Fruit fly (Drosophila melanogaster) whole organism, embryonic: ENCODE data around the gene CG14221.

Source experiments
- Adf1 ChIP-seq: fragments of 200-800 bp; sonication (Bioruptor generic); IDR thresholded peaks from 2 replicates; pipeline ENCODE4 v1.3.6; 2022; ENCODE audit warnings: missing biosample characterization, missing genetic modification characterization
- CG12769 ChIP-seq: fragments of 200-800 bp; sonication (Bioruptor generic); optimal IDR thresholded peaks from 2 replicates; lab custom pipeline; 2019; ENCODE audit warnings: missing biosample characterization, mild to moderate bottlenecking, missing genetic modification characterization, moderate library complexity
- CG13123 ChIP-seq: fragments of 200-800 bp; sonication (Bioruptor generic); optimal IDR thresholded peaks from 2 replicates; lab custom pipeline; 2016; ENCODE audit warnings: missing biosample characterization, missing genetic modification characterization
- CG14441 ChIP-seq: fragments of 200-800 bp; sonication (Bioruptor generic); IDR thresholded peaks from 2 replicates; pipeline ENCODE4 v1.3.6; 2022; ENCODE audit warnings: missing biosample characterization, missing genetic modification characterization
- CG15514 ChIP-seq: fragments of 200-800 bp; sonication (Bioruptor generic); optimal IDR thresholded peaks from 3 replicates; lab custom pipeline; 2017; ENCODE audit warnings: missing biosample characterization, missing genetic modification characterization, mild to moderate bottlenecking, moderate library complexity, missing genetic modification reagents
- CG18476 ChIP-seq: fragments of 200-800 bp; sonication (Bioruptor generic); optimal IDR thresholded peaks from 2 replicates; lab custom pipeline; 2016; ENCODE audit warnings: missing biosample characterization, mild to moderate bottlenecking, missing genetic modification characterization
- CG2199 ChIP-seq: fragments of 200-800 bp; sonication (Bioruptor generic); IDR thresholded peaks from 3 replicates; pipeline ENCODE4 v1.3.6; 2022; ENCODE audit warnings: missing biosample characterization, missing genetic modification characterization
- CG3995 ChIP-seq: fragments of 200-800 bp; sonication (Bioruptor generic); optimal IDR thresholded peaks from 3 replicates; lab custom pipeline; 2016; ENCODE audit warnings: missing biosample characterization, missing genetic modification characterization
- CG4617 ChIP-seq: fragments of 200-800 bp; sonication (Bioruptor generic); optimal IDR thresholded peaks from 3 replicates; lab custom pipeline; 2016; ENCODE audit warnings: missing biosample characterization, missing genetic modification characterization, borderline replicate concordance
- CG4707 ChIP-seq: fragments of 200-800 bp; sonication (Bioruptor generic); optimal IDR thresholded peaks from 2 replicates; lab custom pipeline; 2018; ENCODE audit warnings: missing biosample characterization, mild to moderate bottlenecking, missing genetic modification characterization, moderate library complexity
- CG5180 ChIP-seq: fragments of 200-800 bp; sonication (Bioruptor generic); optimal IDR thresholded peaks from 3 replicates; lab custom pipeline; 2017; ENCODE audit warnings: missing biosample characterization, missing genetic modification characterization, mild to moderate bottlenecking, moderate library complexity, missing genetic modification reagents
- CG6654 ChIP-seq: fragments of 200-800 bp; sonication (Bioruptor generic); optimal IDR thresholded peaks from 2 replicates; lab custom pipeline; 2017; ENCODE audit warnings: missing biosample characterization, mild to moderate bottlenecking, missing genetic modification characterization
- CG8290 ChIP-seq, 3 experiments: fragments of 200-800 bp; sonication (Bioruptor generic); optimal IDR thresholded peaks; 2 replicates each; lab custom pipeline; 2016 to 2019; ENCODE audit warnings: missing biosample characterization in 3 of 3, missing genetic modification characterization in 3 of 3, mild to moderate bottlenecking in 2 of 3, moderate library complexity in 1 of 3
- CG8388 ChIP-seq: fragments of 200-800 bp; sonication (Bioruptor generic); optimal IDR thresholded peaks from 2 replicates; lab custom pipeline; 2019; ENCODE audit warnings: missing biosample characterization, mild to moderate bottlenecking, missing genetic modification characterization, moderate library complexity
- Doc3 ChIP-seq: fragments of 200-800 bp; sonication (Bioruptor generic); IDR thresholded peaks from 3 replicates; pipeline ENCODE4 v1.3.6; 2022; ENCODE audit warnings: missing biosample characterization, missing genetic modification characterization; ENCODE audit not compliant: partially characterized antibody
- Hr78 ChIP-seq, 2 experiments: fragments of 200-800 bp in 1 of 2; fragments of >200 bp in 1 of 2; sonication (Bioruptor generic) in 1 of 2; optimal IDR thresholded peaks; 2 replicates each; lab custom pipeline; 2017 to 2019; ENCODE audit warnings: missing biosample characterization in 2 of 2, missing genetic modification characterization in 2 of 2, mild to moderate bottlenecking in 1 of 2, moderate library complexity in 1 of 2
- Kr ChIP-seq: fragments of 200-800 bp; sonication (Bioruptor generic); optimal IDR thresholded peaks from 2 replicates; lab custom pipeline; 2017; ENCODE audit warnings: missing biosample characterization, mild to moderate bottlenecking, missing genetic modification characterization
- Lhr ChIP-seq: fragments of 200-800 bp; sonication (Bioruptor generic); optimal IDR thresholded peaks from 3 replicates; lab custom pipeline; 2017; ENCODE audit warnings: mild to moderate bottlenecking, missing biosample characterization, missing genetic modification reagents, missing genetic modification characterization
- Med ChIP-seq: fragments of 200-800 bp; sonication (Bioruptor generic); peaks from one replicate; lab custom pipeline; 2016; ENCODE audit warnings: missing biosample characterization, missing genetic modification characterization, mild to moderate bottlenecking, inconsistent platforms, moderate library complexity
- NFAT ChIP-seq: fragments of 200-800 bp; sonication (Bioruptor generic); IDR thresholded peaks from 2 replicates; pipeline ENCODE4 v1.3.6; 2022; ENCODE audit warnings: missing biosample characterization, missing genetic modification characterization
- NK7.1 ChIP-seq: fragments of 200-800 bp; sonication (Bioruptor generic); optimal IDR thresholded peaks from 3 replicates; lab custom pipeline; 2016; ENCODE audit warnings: missing biosample characterization, missing genetic modification characterization
- Neu2 ChIP-seq: fragments of 200-800 bp; sonication (Bioruptor generic); optimal IDR thresholded peaks from 3 replicates; lab custom pipeline; 2016; ENCODE audit warnings: missing biosample characterization, missing genetic modification characterization, borderline replicate concordance
- Pdp1 ChIP-seq, 2 experiments: fragments of 200-800 bp; sonication (Bioruptor generic); optimal IDR thresholded peaks; 3 replicates each; lab custom pipeline; 2016; ENCODE audit warnings: missing biosample characterization in 2 of 2, missing genetic modification characterization in 2 of 2, mild to moderate bottlenecking in 1 of 2, moderate library complexity in 1 of 2
- Taf1 ChIP-seq: fragments of 200-800 bp; sonication (Bioruptor generic); IDR thresholded peaks from 2 replicates; pipeline ENCODE4 v1.3.6; 2022; ENCODE audit warnings: missing biosample characterization, missing genetic modification characterization
- bcd ChIP-seq: fragments of 200-800 bp; sonication (Bioruptor generic); optimal IDR thresholded peaks from 2 replicates; lab custom pipeline; 2017; ENCODE audit warnings: missing biosample characterization, mild to moderate bottlenecking, missing genetic modification characterization
- chinmo ChIP-seq: fragments of 200-800 bp; sonication (Bioruptor generic); IDR thresholded peaks from 4 replicates; pipeline ENCODE4 v1.3.6; 2022; ENCODE audit warnings: missing biosample characterization, missing genetic modification characterization; ENCODE audit not compliant: partially characterized antibody
- chm ChIP-seq: fragments of 200-800 bp; sonication (Bioruptor generic); IDR thresholded peaks from 2 replicates; pipeline ENCODE4 v1.3.6; 2022; ENCODE audit warnings: missing biosample characterization, missing genetic modification characterization
- ci ChIP-seq: fragments of 200-800 bp; sonication (Bioruptor generic); IDR thresholded peaks from 3 replicates; pipeline ENCODE4 v1.3.6; 2022; ENCODE audit warnings: missing biosample characterization, missing genetic modification characterization
- cwo ChIP-seq: fragments of 200-800 bp; sonication (Bioruptor generic); optimal IDR thresholded peaks from 3 replicates; lab custom pipeline; 2017; ENCODE audit warnings: missing biosample characterization, missing genetic modification characterization, mild to moderate bottlenecking, moderate library complexity, missing genetic modification reagents
- fd3F ChIP-seq: fragments of 200-800 bp; sonication (Bioruptor generic); optimal IDR thresholded peaks from 2 replicates; lab custom pipeline; 2018; ENCODE audit warnings: missing biosample characterization, mild to moderate bottlenecking, missing genetic modification characterization, moderate library complexity
- ftz-f1 ChIP-seq: fragments of 200-800 bp; sonication (Bioruptor generic); optimal IDR thresholded peaks from 2 replicates; lab custom pipeline; 2016; ENCODE audit warnings: missing biosample characterization, missing genetic modification characterization
- hb ChIP-seq: fragments of 200-800 bp; sonication (Bioruptor generic); IDR thresholded peaks from 3 replicates; pipeline ENCODE4 v1.3.6; 2022; ENCODE audit warnings: missing biosample characterization, missing genetic modification characterization; ENCODE audit not compliant: partially characterized antibody
- kah ChIP-seq: fragments of 200-800 bp; sonication (Bioruptor generic); optimal IDR thresholded peaks from 2 replicates; lab custom pipeline; 2018; ENCODE audit warnings: missing biosample characterization, mild to moderate bottlenecking, missing genetic modification characterization
- kay ChIP-seq: fragments of 200-800 bp; sonication (Bioruptor generic); optimal IDR thresholded peaks from 2 replicates; lab custom pipeline; 2016; ENCODE audit warnings: missing biosample characterization, missing genetic modification characterization
- kni ChIP-seq: fragments of 200-800 bp; sonication (Bioruptor generic); optimal IDR thresholded peaks from 3 replicates; lab custom pipeline; 2017; ENCODE audit warnings: mild to moderate bottlenecking, missing biosample characterization, missing genetic modification reagents, missing genetic modification characterization
- knrl ChIP-seq: fragments of 200-800 bp; sonication (Bioruptor generic); IDR thresholded peaks from 3 replicates; pipeline ENCODE4 v1.3.6; 2022; ENCODE audit warnings: missing biosample characterization, missing genetic modification characterization; ENCODE audit not compliant: partially characterized antibody
- lab ChIP-seq: fragments of 200-800 bp; sonication (Bioruptor generic); optimal IDR thresholded peaks from 3 replicates; lab custom pipeline; 2017; ENCODE audit warnings: missing biosample characterization, missing genetic modification characterization, mild to moderate bottlenecking, moderate library complexity, missing genetic modification reagents
- lilli ChIP-seq: fragments of 200-800 bp; sonication (Bioruptor generic); optimal IDR thresholded peaks from 3 replicates; lab custom pipeline; 2016; ENCODE audit warnings: missing biosample characterization, missing genetic modification characterization
- row ChIP-seq: fragments of 200-800 bp; sonication (Bioruptor generic); IDR thresholded peaks from 3 replicates; pipeline ENCODE4 v1.3.6; 2022; ENCODE audit warnings: missing biosample characterization, missing genetic modification characterization
- sd ChIP-seq: fragments of 200-800 bp; sonication (Bioruptor generic); optimal IDR thresholded peaks from 3 replicates; lab custom pipeline; 2018; ENCODE audit warnings: missing biosample characterization, mild to moderate bottlenecking, missing genetic modification characterization, moderate library complexity
- shn ChIP-seq: fragments of 200-800 bp; sonication (Bioruptor generic); optimal IDR thresholded peaks from 3 replicates; lab custom pipeline; 2016; ENCODE audit warnings: missing biosample characterization, missing genetic modification characterization
- sr ChIP-seq: fragments of 200-800 bp; sonication (Bioruptor generic); IDR thresholded peaks from 3 replicates; pipeline ENCODE4 v1.3.6; 2022; ENCODE audit warnings: missing biosample characterization, missing genetic modification characterization
- tap ChIP-seq: fragments of 200-800 bp; optimal IDR thresholded peaks from 3 replicates; lab custom pipeline; 2019; ENCODE audit warnings: missing biosample characterization, mild to moderate bottlenecking, missing genetic modification characterization, moderate library complexity
- tx ChIP-seq: fragments of 200-800 bp; sonication (Bioruptor generic); optimal IDR thresholded peaks from 2 replicates; lab custom pipeline; 2016; ENCODE audit warnings: missing biosample characterization, missing genetic modification characterization
- vvl ChIP-seq: fragments of 200-800 bp; sonication (Bioruptor generic); IDR thresholded peaks from 2 replicates; pipeline ENCODE4 v1.3.6; 2022; ENCODE audit warnings: missing biosample characterization, missing genetic modification characterization
- wdn ChIP-seq: fragments of 200-800 bp; sonication (Bioruptor generic); IDR thresholded peaks from 2 replicates; pipeline ENCODE4 v1.3.6; 2022; ENCODE audit warnings: missing biosample characterization, missing genetic modification characterization

Gene CG14221

DNA sequence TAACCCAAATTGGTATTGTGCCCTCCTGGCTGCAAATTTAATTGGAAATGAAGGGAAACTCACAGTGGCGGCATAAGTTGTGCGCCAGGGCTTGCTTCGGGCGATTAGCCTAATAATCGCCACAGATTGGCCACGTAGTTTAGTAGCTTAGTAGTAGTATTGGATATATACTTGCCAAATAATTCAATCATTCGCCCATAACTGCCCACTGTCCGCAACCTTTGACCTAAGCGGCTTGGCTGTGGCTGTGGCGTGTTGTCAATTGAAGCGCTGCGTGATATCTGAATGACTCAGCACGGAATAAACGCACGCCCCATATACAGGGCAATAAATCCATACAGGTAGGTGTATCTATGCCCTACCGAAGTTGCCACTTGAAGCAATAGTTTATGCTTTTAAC lies 14.1 kb downstream of the CG14221 start:
- TF ChIP-seq CG15514 (GFP tag; lab: Kevin White, UChicago) (peak; percentile 8), row (GFP tag; lab: Robert Waterston, UW) (0 out of 3 replicates have a peak, but pooled peaks have one; percentile 17), Med (GFP tag; lab: Kevin White, UChicago) (peak; percentile 42), Kr (GFP tag; lab: Kevin White, UChicago) (no peak), ci (0 out of 3 replicates have a peak, but pooled peaks have one; percentile 18), CG2199 (GFP tag; lab: Robert Waterston, UW) (no peak), CG8388 (peak; percentile 70), Hr78 (GFP tag; optimal IDR thresholded peaks at IDR 0.05; lab: Kevin White, UChicago) (peak in 1 of 2 experiments; percentile 93)

- TF ChIP-seq CG18476 (GFP tag; lab: Kevin White, UChicago) (no peak), Med (GFP tag; lab: Kevin White, UChicago) (peak; percentile 41), vvl (GFP tag; lab: Robert Waterston, UW) (peak; percentile 0; the same call in 1 of the 2 replicates), Taf1 (GFP tag; lab: Robert Waterston, UW) (no peak), sr (GFP tag; lab: Robert Waterston, UW) (peak; percentile 82), CG5180 (peak; percentile 61), CG14441 (0 out of 2 replicates have a peak, but pooled peaks have one; percentile 18), CG3995 (GFP tag; lab: Kevin White, UChicago) (no peak), tx (GFP tag; lab: Kevin White, UChicago) (no peak), Pdp1 (GFP tag; optimal IDR thresholded peaks at IDR 0.05; lab: Kevin White, UChicago) (peak in 1 of 2 experiments; percentile 76), chinmo (GFP tag; lab: Robert Waterston, UW) (0 out of 4 replicates have a peak, but pooled peaks have one; percentile 48), shn (GFP tag; lab: Kevin White, UChicago) (no peak), ftz-f1 (GFP tag; lab: Kevin White, UChicago) (peak; percentile 35), Neu2 (no peak)
Observed at dm6 chrX:19606558-19606957, 14.5 kb downstream of the CG14221 start.

dm6 chrX:19605915-19606314 lies 15.1 kb downstream of the CG14221 start:
- no peak for TF ChIP-seq kni (GFP tag; lab: Kevin White, UChicago)
- peak; percentile 76 for TF ChIP-seq cwo (GFP tag; lab: Kevin White, UChicago)
- TF ChIP-seq CG12769, result peak; percentile 83
- no peak for TF ChIP-seq chm (GFP tag; lab: Robert Waterston, UW)
- TF ChIP-seq NK7.1 (GFP tag; lab: Kevin White, UChicago), result no peak
- TF ChIP-seq kah, result peak; percentile 42
- TF ChIP-seq bcd (GFP tag; lab: Kevin White, UChicago), result no peak
- TF ChIP-seq hb (GFP tag; lab: Robert Waterston, UW), result no peak
- no peak for TF ChIP-seq lilli (GFP tag; lab: Kevin White, UChicago)
- peak; percentile 39 for TF ChIP-seq CG4707 (GFP tag; lab: Kevin White, UChicago)
- TF ChIP-seq wdn, result no peak
- peak in 1 of 2 experiments; percentile 85 for TF ChIP-seq Pdp1 (GFP tag; optimal IDR thresholded peaks at IDR 0.05; lab: Kevin White, UChicago)
- TF ChIP-seq Doc3, result no peak
- no peak for TF ChIP-seq CG4617 (GFP tag; lab: Kevin White, UChicago)
- no peak for TF ChIP-seq knrl (GFP tag; lab: Robert Waterston, UW)
- TF ChIP-seq CG6654, result no peak
- TF ChIP-seq CG8290 (GFP tag; optimal IDR thresholded peaks at IDR 0.05; lab: Kevin White, UChicago), result no peak
- TF ChIP-seq CG8290 (tag; optimal IDR thresholded peaks at IDR 0.05; lab: Kevin White, UChicago), result peak in 1 of 2 experiments; percentile 40
- TF ChIP-seq CG13123, result no peak
- peak; percentile 53; the same call in 1 of the 2 replicates for TF ChIP-seq NFAT (GFP tag; lab: Robert Waterston, UW)
- TF ChIP-seq kay (GFP tag; lab: Kevin White, UChicago), result peak; percentile 80
- no peak for TF ChIP-seq tap (tag; lab: Kevin White, UChicago)
- peak; percentile 91 for TF ChIP-seq sd (tag; lab: Kevin White, UChicago)
- 0 out of 3 replicates have a peak, but pooled peaks have one; percentile 7 for TF ChIP-seq row (GFP tag; lab: Robert Waterston, UW)
- no peak for TF ChIP-seq fd3F
- TF ChIP-seq Lhr (GFP tag; lab: Kevin White, UChicago), result no peak
- peak; percentile 11 for TF ChIP-seq lab (GFP tag; lab: Kevin White, UChicago)
- peak; percentile 9; the same call in 1 of the 2 replicates for TF ChIP-seq Adf1 (GFP tag; lab: Robert Waterston, UW)
